Worm (Caenorhabditis elegans): Measurements from ENCODE around the gene ceh-54.

ceh-54 gene

ce11 chrX:6173656-6174055 is 20.4 kb downstream of the ceh-54 start, which contains the start of gene T25B2.1:
Gene T25B2.1 (plus strand): TSS chrX:6173956.
- TF ChIP-seq nhr-25 (tag; optimal IDR thresholded peaks at IDR 0.05): no peak
- no peak for TF ChIP-seq eor-1 (tag; optimal IDR thresholded peaks at IDR 0.05)
- TF ChIP-seq snpc-4 (tag; optimal IDR thresholded peaks at IDR 0.05): no peak
- TF ChIP-seq zag-1 (tag; optimal IDR thresholded peaks at IDR 0.05): no peak
- TF ChIP-seq elt-2 (tag; optimal IDR thresholded peaks at IDR 0.05): no peak
- no peak for TF ChIP-seq egl-27 (tag; optimal IDR thresholded peaks at IDR 0.05)
- TF ChIP-seq ceh-28 (tag; optimal IDR thresholded peaks at IDR 0.05): no peak
- no peak for TF ChIP-seq mdl-1 (tag; optimal IDR thresholded peaks at IDR 0.05)
- TF ChIP-seq R02D3.7 (tag; optimal IDR thresholded peaks at IDR 0.05): no peak
- no peak for TF ChIP-seq unc-62 (GFP tag; optimal IDR thresholded peaks at IDR 0.05)
- no peak for TF ChIP-seq ceh-16 (tag; optimal IDR thresholded peaks at IDR 0.05)
- TF ChIP-seq pqm-1 (tag; optimal IDR thresholded peaks at IDR 0.05): no peak
- TF ChIP-seq ztf-11 (tag; optimal IDR thresholded peaks at IDR 0.05): no peak
- TF ChIP-seq ama-1 (optimal IDR thresholded peaks at IDR 0.05): no peak
- no peak for TF ChIP-seq pha-4 (tag; optimal IDR thresholded peaks at IDR 0.05)
- TF ChIP-seq ceh-9 (tag; optimal IDR thresholded peaks at IDR 0.05): no peak
- TF ChIP-seq ceh-82 (tag; optimal IDR thresholded peaks at IDR 0.05): no peak
- no peak for TF ChIP-seq elt-3 (tag; optimal IDR thresholded peaks at IDR 0.05)
- no peak for TF ChIP-seq nfya-1 (tag; optimal IDR thresholded peaks at IDR 0.05; ENCODE audit: insufficient read depth)
- TF ChIP-seq lsy-12 (tag; optimal IDR thresholded peaks at IDR 0.05): no peak

- peak; percentile 42 for TF ChIP-seq pqm-1 (tag; optimal IDR thresholded peaks at IDR 0.05)
- TF ChIP-seq elt-2 (tag; optimal IDR thresholded peaks at IDR 0.05): peak; percentile 86
- no peak for TF ChIP-seq aly-2 (tag; optimal IDR thresholded peaks at IDR 0.05)
These were observed 24.8 kb downstream of the ceh-54 start, which contains the start of gene T25B2.2 for ce11 chrX:6169252-6169651. Gene T25B2.2 (plus strand): TSS chrX:6169643.

ce11 chrX:6167376-6167775 is 26.7 kb downstream of the ceh-54 start:
- TF ChIP-seq nhr-77 (tag; optimal IDR thresholded peaks at IDR 0.05): no peak
- peak; percentile 61 for TF ChIP-seq elt-2 (tag; optimal IDR thresholded peaks at IDR 0.05)

- TF ChIP-seq elt-2 (tag; optimal IDR thresholded peaks at IDR 0.05) (no peak), nfya-1 (tag; optimal IDR thresholded peaks at IDR 0.05; ENCODE audit: insufficient read depth) (peak; percentile 47)
These were observed 32.0 kb downstream of the ceh-54 start for ce11 chrX:6162037-6162436.

ce11 chrX:6160427-6160826 is 33.6 kb downstream of the ceh-54 start, which contains the start of gene odd-2:
Gene odd-2 (minus strand): TSS chrX:6160527.
- TF ChIP-seq nhr-12 (tag; optimal IDR thresholded peaks at IDR 0.05): no peak
- TF ChIP-seq lsy-12 (tag; optimal IDR thresholded peaks at IDR 0.05): no peak
- no peak for TF ChIP-seq ama-1 (optimal IDR thresholded peaks at IDR 0.05)
- no peak for TF ChIP-seq fkh-10 (GFP tag; optimal IDR thresholded peaks at IDR 0.05)
- no peak for TF ChIP-seq lin-39 (tag; optimal IDR thresholded peaks at IDR 0.05)
- TF ChIP-seq egl-27 (tag; optimal IDR thresholded peaks at IDR 0.05): no peak
- TF ChIP-seq hmg-11 (tag; optimal IDR thresholded peaks at IDR 0.05): no peak
- TF ChIP-seq nhr-11 (tag; optimal IDR thresholded peaks at IDR 0.05): no peak
- no peak for TF ChIP-seq eor-1 (tag; optimal IDR thresholded peaks at IDR 0.05)
- no peak for TF ChIP-seq nhr-77 (tag; optimal IDR thresholded peaks at IDR 0.05)
- no peak for TF ChIP-seq unc-62 (GFP tag; optimal IDR thresholded peaks at IDR 0.05)
- TF ChIP-seq elt-2 (tag; optimal IDR thresholded peaks at IDR 0.05): no peak
- no peak for TF ChIP-seq mdl-1 (tag; optimal IDR thresholded peaks at IDR 0.05)
- TF ChIP-seq nhr-67 (tag; optimal IDR thresholded peaks at IDR 0.05): no peak
- no peak for TF ChIP-seq ztf-4 (tag; optimal IDR thresholded peaks at IDR 0.05)

ce11 chrX:6159562-6159961 is 34.5 kb downstream of the ceh-54 start:
- TF ChIP-seq nfya-1 (tag; optimal IDR thresholded peaks at IDR 0.05; ENCODE audit: insufficient read depth) (no peak), nhr-237 (tag; optimal IDR thresholded peaks at IDR 0.05) (no peak), lin-15B (tag; optimal IDR thresholded peaks at IDR 0.05) (no peak), unc-62 (GFP tag; optimal IDR thresholded peaks at IDR 0.05) (no peak), unc-39 (tag; optimal IDR thresholded peaks at IDR 0.05) (no peak), lsy-12 (tag; optimal IDR thresholded peaks at IDR 0.05) (no peak), R02D3.7 (tag; optimal IDR thresholded peaks at IDR 0.05) (no peak), pha-4 (tag; optimal IDR thresholded peaks at IDR 0.05) (no peak), elt-3 (tag; optimal IDR thresholded peaks at IDR 0.05) (no peak), jun-1 (tag; optimal IDR thresholded peaks at IDR 0.05) (no peak), skn-1 (tag; optimal IDR thresholded peaks at IDR 0.05) (no peak), nhr-28 (tag; optimal IDR thresholded peaks at IDR 0.05) (no peak), ceh-28 (tag; optimal IDR thresholded peaks at IDR 0.05) (no peak), lin-39 (tag; optimal IDR thresholded peaks at IDR 0.05) (no peak), nhr-11 (tag; optimal IDR thresholded peaks at IDR 0.05) (no peak), nhr-25 (tag; optimal IDR thresholded peaks at IDR 0.05) (no peak), daf-12 (tag; optimal IDR thresholded peaks at IDR 0.05) (no peak), ztf-4 (tag; optimal IDR thresholded peaks at IDR 0.05) (no peak), fos-1 (tag; optimal IDR thresholded peaks at IDR 0.05) (no peak), tbx-2 (tag; optimal IDR thresholded peaks at IDR 0.05) (no peak)

Measured in whole organism, L3 larva.